Worm (Caenorhabditis elegans): ENCODE measurements around the gene Y57G11C.46.

DNA sequence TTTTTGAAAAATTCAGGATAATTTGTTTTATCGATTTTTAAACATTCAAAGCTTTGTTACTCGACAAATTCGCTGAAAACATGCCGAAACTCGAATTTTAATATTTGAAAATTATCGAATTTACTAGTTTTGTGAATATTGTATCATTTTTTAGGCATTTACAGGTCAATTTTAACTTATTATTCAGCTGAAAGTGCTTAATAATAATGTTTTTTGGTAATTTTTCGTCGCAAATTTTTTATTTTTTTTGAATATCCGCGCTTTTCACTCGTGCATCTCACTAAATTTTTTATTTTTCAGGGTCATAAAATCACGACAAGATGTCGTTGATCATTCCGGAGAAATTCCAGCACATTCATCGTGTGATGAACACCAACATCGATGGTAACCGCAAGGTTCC lies 9.2 kb upstream of the Y57G11C.46 start, which contains the start of gene rps-18:
- no peak for TF ChIP-seq ces-1 (GFP tag; optimal IDR thresholded peaks at IDR 0.05)
- TF ChIP-seq skn-1 (tag; optimal IDR thresholded peaks at IDR 0.05) = no peak
- no peak for TF ChIP-seq F10B5.3 (tag; optimal IDR thresholded peaks at IDR 0.05)
- no peak for TF ChIP-seq ama-1 (optimal IDR thresholded peaks at IDR 0.05)
- no peak for TF ChIP-seq nhr-11 (tag; optimal IDR thresholded peaks at IDR 0.05)
- no peak for TF ChIP-seq lin-39 (tag; optimal IDR thresholded peaks at IDR 0.05)
- no peak for TF ChIP-seq nhr-76 (tag; optimal IDR thresholded peaks at IDR 0.05)
- no peak for TF ChIP-seq egl-27 (tag; optimal IDR thresholded peaks at IDR 0.05)
- no peak for TF ChIP-seq aly-2 (tag; optimal IDR thresholded peaks at IDR 0.05)
- no peak for TF ChIP-seq ceh-82 (tag; optimal IDR thresholded peaks at IDR 0.05)
